Fruit fly (Drosophila melanogaster) whole organism, embryonic: Measurements from ENCODE around the gene CG11726.

Experiments used
- CG10147 ChIP-seq: fragments of 200-800 bp; sonication (Bioruptor generic); optimal IDR thresholded peaks from 2 replicates; lab custom pipeline; 2019; ENCODE audit warnings: missing biosample characterization, mild to moderate bottlenecking, missing genetic modification characterization, moderate library complexity
- CG10654 ChIP-seq: fragments of 200-800 bp; sonication (Bioruptor generic); optimal IDR thresholded peaks from 2 replicates; lab custom pipeline; 2016; ENCODE audit warnings: missing biosample characterization, missing genetic modification characterization
- CG13287 ChIP-seq: fragments of 200-800 bp; sonication (Bioruptor generic); IDR thresholded peaks from 2 replicates; pipeline ENCODE4 v1.3.6; 2022; ENCODE audit warnings: missing biosample characterization, missing genetic modification characterization; ENCODE audit not compliant: partially characterized antibody
- CG14050 ChIP-seq: fragments of 200-800 bp; sonication (Bioruptor generic); IDR thresholded peaks from 3 replicates; pipeline ENCODE4 v1.3.6; 2022; ENCODE audit warnings: missing biosample characterization, missing genetic modification characterization
- CG15073 ChIP-seq: fragments of 200-800 bp; sonication (Bioruptor generic); optimal IDR thresholded peaks from 2 replicates; lab custom pipeline; 2016; ENCODE audit warnings: missing biosample characterization, missing genetic modification characterization
- CG1603 ChIP-seq: fragments of 200-800 bp; sonication (Bioruptor generic); optimal IDR thresholded peaks from 2 replicates; lab custom pipeline; 2019; ENCODE audit warnings: missing biosample characterization, mild to moderate bottlenecking, missing genetic modification characterization, moderate library complexity
- CG16813 ChIP-seq: fragments of 200-800 bp; sonication (Bioruptor generic); IDR thresholded peaks from 3 replicates; pipeline ENCODE4 v1.3.6; 2022; ENCODE audit warnings: missing biosample characterization, missing genetic modification characterization; ENCODE audit not compliant: partially characterized antibody
- CG16815 ChIP-seq: fragments of 200-800 bp; sonication (Bioruptor generic); optimal IDR thresholded peaks from 3 replicates; lab custom pipeline; 2017; ENCODE audit warnings: missing biosample characterization, mild to moderate bottlenecking, missing genetic modification characterization
- CG16863 ChIP-seq: fragments of 200-800 bp; sonication (Bioruptor generic); optimal IDR thresholded peaks from 3 replicates; lab custom pipeline; 2016; ENCODE audit warnings: missing biosample characterization, missing genetic modification characterization
- CG17186 ChIP-seq: fragments of 200-800 bp; sonication (Bioruptor generic); optimal IDR thresholded peaks from 3 replicates; lab custom pipeline; 2017; ENCODE audit warnings: missing biosample characterization, missing genetic modification reagents, missing genetic modification characterization
- CG18599 ChIP-seq: fragments of 200-800 bp; sonication (Bioruptor generic); optimal IDR thresholded peaks from 3 replicates; lab custom pipeline; 2017; ENCODE audit warnings: missing biosample characterization, missing genetic modification characterization, mild to moderate bottlenecking, moderate library complexity, missing genetic modification reagents
- CG2712 ChIP-seq: fragments of 200-800 bp; optimal IDR thresholded peaks from 3 replicates; lab custom pipeline; 2019; ENCODE audit warnings: missing biosample characterization, mild to moderate bottlenecking, missing genetic modification characterization, moderate library complexity
- CG3163 ChIP-seq: fragments of 200-800 bp; sonication (Bioruptor generic); optimal IDR thresholded peaks from 3 replicates; lab custom pipeline; 2016; ENCODE audit warnings: missing biosample characterization, missing genetic modification characterization
- CG34224 ChIP-seq: fragments of 200-800 bp; sonication (Bioruptor generic); IDR thresholded peaks from 3 replicates; pipeline ENCODE4 v1.3.6; 2022; ENCODE audit warnings: missing biosample characterization, missing genetic modification characterization; ENCODE audit not compliant: partially characterized antibody
- CG34376 ChIP-seq: fragments of 200-800 bp; sonication (Bioruptor generic); optimal IDR thresholded peaks from 2 replicates; lab custom pipeline; 2018; ENCODE audit warnings: missing biosample characterization, mild to moderate bottlenecking, missing genetic modification characterization
- CG4617 ChIP-seq: fragments of 200-800 bp; sonication (Bioruptor generic); optimal IDR thresholded peaks from 3 replicates; lab custom pipeline; 2016; ENCODE audit warnings: missing biosample characterization, missing genetic modification characterization, borderline replicate concordance
- CG6791 ChIP-seq: fragments of 200-800 bp; sonication (Bioruptor generic); IDR thresholded peaks from 3 replicates; pipeline ENCODE4 v1.3.6; 2022; ENCODE audit warnings: missing biosample characterization, missing genetic modification characterization; ENCODE audit not compliant: partially characterized antibody
- CG7839 ChIP-seq: fragments of 200-800 bp; sonication (Bioruptor generic); optimal IDR thresholded peaks from 3 replicates; lab custom pipeline; 2018; ENCODE audit warnings: missing biosample characterization, mild to moderate bottlenecking, missing genetic modification characterization, moderate library complexity
- CG8388 ChIP-seq: fragments of 200-800 bp; sonication (Bioruptor generic); optimal IDR thresholded peaks from 2 replicates; lab custom pipeline; 2019; ENCODE audit warnings: missing biosample characterization, mild to moderate bottlenecking, missing genetic modification characterization, moderate library complexity
- CG9215 ChIP-seq: fragments of 200-800 bp; sonication (Bioruptor generic); IDR thresholded peaks from 2 replicates; pipeline ENCODE4 v1.3.6; 2022; ENCODE audit warnings: missing biosample characterization, missing genetic modification characterization
- Eip74EF ChIP-seq, 2 experiments: fragments of 200-800 bp in 1 of 2; fragments of >200 bp in 1 of 2; sonication (Bioruptor generic) in 1 of 2; optimal IDR thresholded peaks; 2 replicates each; lab custom pipeline; 2017 to 2019; ENCODE audit warnings: missing biosample characterization in 2 of 2, missing genetic modification characterization in 2 of 2, mild to moderate bottlenecking in 1 of 2, moderate library complexity in 1 of 2
- Elba2 ChIP-seq: fragments of 200-800 bp; sonication (Bioruptor generic); optimal IDR thresholded peaks from 3 replicates; lab custom pipeline; 2016; ENCODE audit warnings: missing biosample characterization, missing genetic modification characterization
- Ets65A ChIP-seq: fragments of 200-800 bp; sonication (Bioruptor generic); peaks from one replicate; lab custom pipeline; 2016; ENCODE audit warnings: missing biosample characterization, missing genetic modification characterization
- Fer2 ChIP-seq: fragments of 200-800 bp; sonication (Bioruptor generic); optimal IDR thresholded peaks from 2 replicates; lab custom pipeline; 2018; ENCODE audit warnings: missing biosample characterization, mild to moderate bottlenecking, missing genetic modification characterization, moderate library complexity
- Hsf ChIP-seq: fragments of 200-800 bp; sonication (Bioruptor generic); optimal IDR thresholded peaks from 3 replicates; lab custom pipeline; 2016; ENCODE audit warnings: missing biosample characterization, missing genetic modification characterization
- Jarid2 ChIP-seq: fragments of 200-800 bp; sonication (Bioruptor generic); optimal IDR thresholded peaks from 3 replicates; lab custom pipeline; 2017; ENCODE audit warnings: mild to moderate bottlenecking, missing biosample characterization, missing genetic modification reagents, missing genetic modification characterization
- Kr ChIP-seq: fragments of 200-800 bp; sonication (Bioruptor generic); optimal IDR thresholded peaks from 2 replicates; lab custom pipeline; 2017; ENCODE audit warnings: missing biosample characterization, mild to moderate bottlenecking, missing genetic modification characterization
- Lim3 ChIP-seq: fragments of 200-800 bp; sonication (Bioruptor generic); IDR thresholded peaks from 2 replicates; pipeline ENCODE4 v1.3.6; 2022; ENCODE audit warnings: missing biosample characterization, missing genetic modification characterization
- Mrtf ChIP-seq: fragments of 200-800 bp; sonication (Bioruptor generic); IDR thresholded peaks from 3 replicates; pipeline ENCODE4 v1.3.6; 2022; ENCODE audit warnings: missing biosample characterization, missing genetic modification characterization
- NC2β ChIP-seq: fragments of 200-800 bp; sonication (Bioruptor generic); optimal IDR thresholded peaks from 2 replicates; lab custom pipeline; 2016; ENCODE audit warnings: missing biosample characterization, missing genetic modification characterization
- Rfx ChIP-seq: fragments of 200-800 bp; sonication (Bioruptor generic); IDR thresholded peaks from 2 replicates; pipeline ENCODE4 v1.3.6; 2022; ENCODE audit warnings: missing biosample characterization, missing genetic modification characterization
- Usf ChIP-seq: fragments of 200-800 bp; sonication (Bioruptor generic); optimal IDR thresholded peaks from 2 replicates; lab custom pipeline; 2017; ENCODE audit warnings: missing genotype, missing biosample characterization, missing genetic modification characterization
- abd-A ChIP-seq: fragments of 200-800 bp; sonication (Bioruptor generic); optimal IDR thresholded peaks from 3 replicates; lab custom pipeline; 2019; ENCODE audit warnings: missing biosample characterization, mild to moderate bottlenecking, missing genetic modification characterization, moderate library complexity
- ara ChIP-seq: fragments of 200-800 bp; sonication (Bioruptor generic); IDR thresholded peaks from 2 replicates; pipeline ENCODE4 v1.3.6; 2022; ENCODE audit warnings: missing biosample characterization, missing genetic modification characterization
- chm ChIP-seq: fragments of 200-800 bp; sonication (Bioruptor generic); IDR thresholded peaks from 2 replicates; pipeline ENCODE4 v1.3.6; 2022; ENCODE audit warnings: missing biosample characterization, missing genetic modification characterization
- corto ChIP-seq: fragments of 200-800 bp; sonication (Bioruptor generic); optimal IDR thresholded peaks from 2 replicates; lab custom pipeline; 2016; ENCODE audit warnings: missing biosample characterization, mild to moderate bottlenecking, missing genetic modification characterization, moderate library complexity
- ewg ChIP-seq: fragments of 200-800 bp; sonication (Bioruptor generic); optimal IDR thresholded peaks from 3 replicates; lab custom pipeline; 2017; ENCODE audit warnings: mild to moderate bottlenecking, missing biosample characterization, missing genetic modification reagents, missing genetic modification characterization
- exex ChIP-seq: fragments of 200-800 bp; sonication (Bioruptor generic); optimal IDR thresholded peaks from 4 replicates; lab custom pipeline; 2018; ENCODE audit warnings: missing biosample characterization, mild to moderate bottlenecking, missing genetic modification characterization, moderate library complexity
- gem ChIP-seq: fragments of 200-800 bp; sonication (Bioruptor generic); optimal IDR thresholded peaks from 2 replicates; lab custom pipeline; 2019; ENCODE audit warnings: missing biosample characterization, mild to moderate bottlenecking, missing genetic modification characterization, moderate library complexity
- insv ChIP-seq, 2 experiments: fragments of 200-800 bp; sonication (Bioruptor generic); optimal IDR thresholded peaks; 3 replicates each; lab custom pipeline; 2016 to 2018; ENCODE audit warnings: missing biosample characterization in 2 of 2, missing genetic modification characterization in 2 of 2
- kni ChIP-seq: fragments of 200-800 bp; sonication (Bioruptor generic); optimal IDR thresholded peaks from 3 replicates; lab custom pipeline; 2017; ENCODE audit warnings: mild to moderate bottlenecking, missing biosample characterization, missing genetic modification reagents, missing genetic modification characterization
- pita ChIP-seq: fragments of 200-800 bp; sonication (Bioruptor generic); optimal IDR thresholded peaks from 2 replicates; lab custom pipeline; 2017; ENCODE audit warnings: missing biosample characterization, mild to moderate bottlenecking, missing genetic modification characterization
- sens ChIP-seq: fragments of 200-800 bp; sonication (Bioruptor generic); peaks from one replicate; lab custom pipeline; 2016; ENCODE audit warnings: missing biosample characterization, missing genetic modification characterization
- stc ChIP-seq: fragments of 200-800 bp; sonication (Bioruptor generic); IDR thresholded peaks from 2 replicates; pipeline ENCODE4 v1.3.6; 2022; ENCODE audit warnings: missing biosample characterization, missing genetic modification characterization
- tll ChIP-seq, 2 experiments: fragments of 200-800 bp in 1 of 2; fragments of >200 bp in 1 of 2; sonication (Bioruptor generic) in 1 of 2; optimal IDR thresholded peaks; 2 replicates each; lab custom pipeline; 2017 to 2019; ENCODE audit warnings: missing biosample characterization in 2 of 2, missing genetic modification characterization in 2 of 2, mild to moderate bottlenecking in 1 of 2, moderate library complexity in 1 of 2
- unc-4 ChIP-seq: fragments of 200-800 bp; sonication (Bioruptor generic); IDR thresholded peaks from 2 replicates; pipeline ENCODE4 v1.3.6; 2022; ENCODE audit warnings: missing biosample characterization, missing genetic modification characterization; ENCODE audit not compliant: partially characterized antibody
- usp ChIP-seq: fragments of >200 bp; optimal IDR thresholded peaks from 2 replicates; lab custom pipeline; 2017; ENCODE audit warnings: missing biosample characterization, missing genetic modification characterization

The CG11726 gene

dm6 chr3L:11373821-11374581, 20.5 kb upstream of the CG11726 start (continued):
- peak; percentile 54 for TF ChIP-seq gem (tag; lab: Kevin White, UChicago)
- no peak for TF ChIP-seq tll (GFP tag; optimal IDR thresholded peaks at IDR 0.05; lab: Kevin White, UChicago)
- TF ChIP-seq corto (GFP tag; lab: Kevin White, UChicago) = no peak
- no peak for TF ChIP-seq exex (tag; lab: Kevin White, UChicago)
- TF ChIP-seq CG8388 (GFP tag; lab: Kevin White, UChicago) = peak; percentile 6
- no peak for TF ChIP-seq chm (GFP tag; lab: Robert Waterston, UW)
- peak; percentile 38 for TF ChIP-seq CG2712 (tag; lab: Kevin White, UChicago)
- TF ChIP-seq Eip74EF (GFP tag; optimal IDR thresholded peaks at IDR 0.05; lab: Kevin White, UChicago) = no peak
- no peak for TF ChIP-seq CG16863 (GFP tag; lab: Kevin White, UChicago)
- TF ChIP-seq stc (GFP tag; lab: Robert Waterston, UW) = no peak

dm6 chr3L:11375304-11375703, 19.2 kb upstream of the CG11726 start:
- TF ChIP-seq NC2β (GFP tag; lab: Kevin White, UChicago) (peak; percentile 41), CG1603 (peak; percentile 47), CG10654 (GFP tag; lab: Kevin White, UChicago) (peak; percentile 62), CG7839 (tag; lab: Kevin White, UChicago) (peak; percentile 70), CG3163 (GFP tag; lab: Kevin White, UChicago) (no peak), Hsf (GFP tag; lab: Kevin White, UChicago) (peak; percentile 65), Fer2 (tag; lab: Kevin White, UChicago) (no peak), CG13287 (GFP tag; lab: Robert Waterston, UW) (no peak), Rfx (GFP tag; lab: Robert Waterston, UW) (no peak), CG34376 (GFP tag; lab: Kevin White, UChicago) (no peak), Elba2 (GFP tag; lab: Kevin White, UChicago) (no peak), sens (GFP tag; lab: Kevin White, UChicago) (peak; percentile 97), kni (GFP tag; lab: Kevin White, UChicago) (peak; percentile 13), CG14050 (GFP tag; lab: Robert Waterston, UW) (peak; percentile 44; the same call in 1 of the 3 replicates), CG16815 (peak; percentile 59), ewg (GFP tag; lab: Kevin White, UChicago) (peak; percentile 62), CG4617 (GFP tag; lab: Kevin White, UChicago) (no peak), Ets65A (GFP tag; lab: Kevin White, UChicago) (no peak), abd-A (tag; lab: Kevin White, UChicago) (no peak), Jarid2 (GFP tag; lab: Kevin White, UChicago) (peak; percentile 37), CG17186 (peak; percentile 4), Kr (peak; percentile 48), pita (GFP tag; lab: Kevin White, UChicago) (no peak), Lim3 (GFP tag; lab: Robert Waterston, UW) (no peak), ara (peak; percentile 51), CG34224 (GFP tag; lab: Robert Waterston, UW) (no peak), CG16813 (GFP tag; lab: Robert Waterston, UW) (no peak), Usf (peak; percentile 12), CG15073 (GFP tag; lab: Kevin White, UChicago) (no peak), Mrtf (GFP tag; lab: Robert Waterston, UW) (no peak), unc-4 (GFP tag; lab: Robert Waterston, UW) (no peak), usp (no peak), CG10147 (no peak), CG9215 (GFP tag; lab: Robert Waterston, UW) (no peak), CG6791 (GFP tag; lab: Robert Waterston, UW) (no peak), insv (GFP tag; optimal IDR thresholded peaks at IDR 0.05; lab: Kevin White, UChicago) (no peak), CG18599 (GFP tag; lab: Kevin White, UChicago) (peak; percentile 20)
